Fruit fly (Drosophila melanogaster) whole organism, embryonic: Measurements from ENCODE around the gene CG34116.

ENCODE experiments used
- CG10543 ChIP-seq: fragments of 200-800 bp; sonication (Bioruptor generic); optimal IDR thresholded peaks from 3 replicates; lab custom pipeline; 2017; ENCODE audit warnings: missing biosample characterization, mild to moderate bottlenecking, missing genetic modification characterization, moderate library complexity
- CG14667 ChIP-seq: fragments of 200-800 bp; sonication (Bioruptor generic); IDR thresholded peaks from 2 replicates; pipeline ENCODE4 v1.3.6; 2022; ENCODE audit warnings: missing biosample characterization, missing genetic modification characterization
- CG14965 ChIP-seq: fragments of 200-800 bp; sonication (Bioruptor generic); optimal IDR thresholded peaks from 2 replicates; lab custom pipeline; 2016; ENCODE audit warnings: missing biosample characterization, missing genetic modification characterization, borderline replicate concordance
- CG16815 ChIP-seq: fragments of 200-800 bp; sonication (Bioruptor generic); optimal IDR thresholded peaks from 3 replicates; lab custom pipeline; 2017; ENCODE audit warnings: missing biosample characterization, mild to moderate bottlenecking, missing genetic modification characterization
- CG18011 ChIP-seq: fragments of 200-800 bp; sonication (Bioruptor generic); optimal IDR thresholded peaks from 2 replicates; lab custom pipeline; 2017; ENCODE audit warnings: missing biosample characterization, missing genetic modification characterization, mild to moderate bottlenecking, moderate library complexity, missing genotype
- CG18262 ChIP-seq: fragments of 200-800 bp; optimal IDR thresholded peaks from 3 replicates; lab custom pipeline; 2019; ENCODE audit warnings: missing biosample characterization, mild to moderate bottlenecking, missing genetic modification characterization, moderate library complexity
- CG18764 ChIP-seq: fragments of 200-800 bp; sonication (Bioruptor generic); optimal IDR thresholded peaks from 3 replicates; lab custom pipeline; 2016; ENCODE audit warnings: missing biosample characterization, missing genetic modification characterization
- CG30403 ChIP-seq: fragments of 200-800 bp; sonication (Bioruptor generic); optimal IDR thresholded peaks from 3 replicates; lab custom pipeline; 2016; ENCODE audit warnings: missing biosample characterization, missing genetic modification characterization
- CG3163 ChIP-seq: fragments of 200-800 bp; sonication (Bioruptor generic); optimal IDR thresholded peaks from 3 replicates; lab custom pipeline; 2016; ENCODE audit warnings: missing biosample characterization, missing genetic modification characterization
- CG32532 ChIP-seq: fragments of 200-800 bp; sonication (Bioruptor generic); IDR thresholded peaks from 2 replicates; pipeline ENCODE4 v1.3.6; 2022; ENCODE audit warnings: missing biosample characterization, missing genetic modification characterization
- CG33557 ChIP-seq: fragments of 200-800 bp; sonication (Bioruptor generic); optimal IDR thresholded peaks from 2 replicates; lab custom pipeline; 2019; ENCODE audit warnings: missing biosample characterization, mild to moderate bottlenecking, missing genetic modification characterization, moderate library complexity
- CG3847 ChIP-seq: fragments of 200-800 bp; sonication (Bioruptor generic); IDR thresholded peaks from 2 replicates; pipeline ENCODE4 v1.3.6; 2022; ENCODE audit warnings: missing biosample characterization, missing genetic modification characterization
- CG6813 ChIP-seq: fragments of 200-800 bp; sonication (Bioruptor generic); optimal IDR thresholded peaks from 2 replicates; lab custom pipeline; 2017; ENCODE audit warnings: missing biosample characterization, missing genetic modification characterization, mild to moderate bottlenecking, moderate library complexity, missing genetic modification reagents
- CG8478 ChIP-seq: fragments of >200 bp; optimal IDR thresholded peaks from 2 replicates; lab custom pipeline; 2018
- CG9876 ChIP-seq: fragments of 200-800 bp; sonication (Bioruptor generic); optimal IDR thresholded peaks from 2 replicates; lab custom pipeline; 2016; ENCODE audit warnings: missing biosample characterization, missing genetic modification characterization
- CoRest ChIP-seq: fragments of 200-800 bp; sonication (Bioruptor generic); optimal IDR thresholded peaks from 3 replicates; lab custom pipeline; 2018; ENCODE audit warnings: missing biosample characterization, mild to moderate bottlenecking, missing genetic modification characterization, moderate library complexity
- HLH3B ChIP-seq: fragments of 200-800 bp; sonication (Bioruptor generic); IDR thresholded peaks from 2 replicates; pipeline ENCODE4 v1.3.6; 2022; ENCODE audit warnings: missing biosample characterization, missing genetic modification characterization
- Jarid2 ChIP-seq: fragments of 200-800 bp; sonication (Bioruptor generic); optimal IDR thresholded peaks from 3 replicates; lab custom pipeline; 2017; ENCODE audit warnings: mild to moderate bottlenecking, missing biosample characterization, missing genetic modification reagents, missing genetic modification characterization
- Lhr ChIP-seq: fragments of 200-800 bp; sonication (Bioruptor generic); optimal IDR thresholded peaks from 3 replicates; lab custom pipeline; 2017; ENCODE audit warnings: mild to moderate bottlenecking, missing biosample characterization, missing genetic modification reagents, missing genetic modification characterization
- Max ChIP-seq: fragments of 200-800 bp; sonication (Bioruptor generic); optimal IDR thresholded peaks from 2 replicates; lab custom pipeline; 2016; ENCODE audit warnings: missing biosample characterization, mild to moderate bottlenecking, missing genetic modification characterization
- NK7.1 ChIP-seq: fragments of 200-800 bp; sonication (Bioruptor generic); optimal IDR thresholded peaks from 3 replicates; lab custom pipeline; 2016; ENCODE audit warnings: missing biosample characterization, missing genetic modification characterization
- Tbp ChIP-seq: fragments of >200 bp; optimal IDR thresholded peaks from 2 replicates; lab custom pipeline; 2018; ENCODE audit warnings: missing biosample characterization, missing genetic modification characterization
- abd-A ChIP-seq: fragments of 200-800 bp; sonication (Bioruptor generic); optimal IDR thresholded peaks from 3 replicates; lab custom pipeline; 2019; ENCODE audit warnings: missing biosample characterization, mild to moderate bottlenecking, missing genetic modification characterization, moderate library complexity
- bbx ChIP-seq: fragments of 200-800 bp; sonication (Bioruptor generic); IDR thresholded peaks from 2 replicates; pipeline ENCODE4 v1.3.6; 2022; ENCODE audit warnings: missing biosample characterization, missing genetic modification characterization; ENCODE audit not compliant: partially characterized antibody
- bcd ChIP-seq: fragments of 200-800 bp; sonication (Bioruptor generic); optimal IDR thresholded peaks from 2 replicates; lab custom pipeline; 2017; ENCODE audit warnings: missing biosample characterization, mild to moderate bottlenecking, missing genetic modification characterization
- chif ChIP-seq, 2 experiments: fragments of 200-800 bp; sonication (Bioruptor generic); optimal IDR thresholded peaks; 3 replicates each; lab custom pipeline; 2016; ENCODE audit warnings: missing biosample characterization in 2 of 2, missing genetic modification characterization in 2 of 2
- crol ChIP-seq: fragments of 200-800 bp; sonication (Bioruptor generic); IDR thresholded peaks from 2 replicates; pipeline ENCODE4 v1.3.6; 2022; ENCODE audit warnings: missing biosample characterization, missing genetic modification characterization
- danr ChIP-seq: fragments of 200-800 bp; sonication (Bioruptor generic); IDR thresholded peaks from 2 replicates; pipeline ENCODE4 v1.3.6; 2022; ENCODE audit warnings: missing biosample characterization, missing genetic modification characterization
- exex ChIP-seq: fragments of 200-800 bp; sonication (Bioruptor generic); optimal IDR thresholded peaks from 4 replicates; lab custom pipeline; 2018; ENCODE audit warnings: missing biosample characterization, mild to moderate bottlenecking, missing genetic modification characterization, moderate library complexity
- gcm ChIP-seq: fragments of 200-800 bp; sonication (Bioruptor generic); optimal IDR thresholded peaks from 2 replicates; lab custom pipeline; 2019; ENCODE audit warnings: missing biosample characterization, mild to moderate bottlenecking, missing genetic modification characterization, moderate library complexity
- ind ChIP-seq: fragments of 200-800 bp; sonication (Bioruptor generic); optimal IDR thresholded peaks from 3 replicates; lab custom pipeline; 2016; ENCODE audit warnings: missing biosample characterization, missing genetic modification characterization
- insv ChIP-seq, 2 experiments: fragments of 200-800 bp; sonication (Bioruptor generic); optimal IDR thresholded peaks; 3 replicates each; lab custom pipeline; 2016 to 2018; ENCODE audit warnings: missing biosample characterization in 2 of 2, missing genetic modification characterization in 2 of 2
- jigr1 ChIP-seq: fragments of 200-800 bp; sonication (Bioruptor generic); IDR thresholded peaks from 3 replicates; pipeline ENCODE4 v1.3.6; 2022; ENCODE audit warnings: missing biosample characterization, missing genetic modification characterization
- lmd ChIP-seq: fragments of 200-800 bp; sonication (Bioruptor generic); IDR thresholded peaks from 2 replicates; pipeline ENCODE4 v1.3.6; 2022; ENCODE audit warnings: missing biosample characterization, missing genetic modification characterization
- org-1 ChIP-seq: fragments of 200-800 bp; sonication (Bioruptor generic); optimal IDR thresholded peaks from 2 replicates; lab custom pipeline; 2017; ENCODE audit warnings: missing biosample characterization, missing genetic modification characterization
- pfk ChIP-seq: fragments of 200-800 bp; sonication (Bioruptor generic); optimal IDR thresholded peaks from 2 replicates; lab custom pipeline; 2018; ENCODE audit warnings: missing biosample characterization, mild to moderate bottlenecking, missing genetic modification characterization, moderate library complexity
- pzg ChIP-seq: fragments of 200-800 bp; sonication (Bioruptor generic); optimal IDR thresholded peaks from 3 replicates; lab custom pipeline; 2018; ENCODE audit warnings: missing biosample characterization, mild to moderate bottlenecking, missing genetic modification characterization, moderate library complexity
- rib ChIP-seq: fragments of 200-800 bp; sonication (Bioruptor generic); IDR thresholded peaks from 2 replicates; pipeline ENCODE4 v1.3.6; 2022; ENCODE audit warnings: missing biosample characterization, missing genetic modification characterization
- ro ChIP-seq: fragments of 200-800 bp; sonication (Bioruptor generic); IDR thresholded peaks from 2 replicates; pipeline ENCODE4 v1.3.6; 2022; ENCODE audit warnings: missing biosample characterization, missing genetic modification characterization
- sd ChIP-seq: fragments of 200-800 bp; sonication (Bioruptor generic); optimal IDR thresholded peaks from 3 replicates; lab custom pipeline; 2018; ENCODE audit warnings: missing biosample characterization, mild to moderate bottlenecking, missing genetic modification characterization, moderate library complexity
- slbo ChIP-seq: fragments of 200-800 bp; sonication (Bioruptor generic); IDR thresholded peaks from 2 replicates; pipeline ENCODE4 v1.3.6; 2022; ENCODE audit warnings: missing biosample characterization, missing genetic modification characterization

Gene CG34116

DNA sequence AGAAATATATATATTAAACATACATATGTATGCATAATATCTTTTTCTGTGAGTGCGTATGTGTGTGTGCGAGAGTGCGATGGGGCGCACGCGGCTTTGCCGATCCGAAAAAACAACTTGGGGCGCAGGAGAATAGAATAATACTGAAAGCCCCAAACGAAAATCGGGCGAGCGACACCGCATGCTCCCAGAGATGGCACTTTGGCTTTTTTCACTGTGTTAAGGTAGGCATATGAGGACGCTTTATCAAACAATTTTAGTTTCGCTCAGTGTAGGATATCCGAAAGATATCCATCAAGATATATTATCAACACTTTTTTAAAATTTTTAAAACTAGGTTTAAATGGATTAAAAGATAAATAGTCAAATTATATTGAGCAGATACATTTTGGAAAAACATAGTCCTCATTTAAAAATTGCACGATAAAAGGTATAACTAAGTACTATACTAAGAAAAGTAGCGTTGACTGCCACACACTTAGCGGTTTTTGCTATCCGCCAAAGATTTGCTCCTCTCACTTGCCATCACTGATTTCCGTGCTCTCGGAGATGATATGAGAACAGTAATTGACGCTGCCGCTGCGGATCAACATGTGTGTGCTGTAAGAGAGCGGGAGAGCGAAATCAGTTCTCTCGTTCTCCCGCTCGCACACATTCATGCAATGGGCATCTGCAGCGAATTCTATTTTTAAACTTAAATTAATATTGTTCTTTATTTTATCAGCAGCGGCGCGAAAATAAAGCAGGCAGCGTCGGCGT is 14.7 kb downstream of the CG34116 start (continued):
- TF ChIP-seq chif (GFP tag; optimal IDR thresholded peaks at IDR 0.05; lab: Kevin White, UChicago) (peak; percentile 52 to 68), org-1 (GFP tag; lab: Kevin White, UChicago) (peak; percentile 77), bbx (GFP tag; lab: Robert Waterston, UW) (no peak), ind (peak; percentile 70), Lhr (GFP tag; lab: Kevin White, UChicago) (no peak), CG9876 (GFP tag; lab: Kevin White, UChicago) (peak; percentile 17), Jarid2 (peak; percentile 85), slbo (GFP tag; lab: Robert Waterston, UW) (peak; percentile 66), CG8478 (lab: Kevin White, UChicago) (no peak), CG18262 (tag; lab: Kevin White, UChicago) (peak; percentile 77), CoRest (tag; lab: Kevin White, UChicago) (peak; percentile 83), danr (GFP tag; lab: Robert Waterston, UW) (0 out of 2 replicates have a peak, but pooled peaks have one; percentile 11), abd-A (peak; percentile 14), insv (GFP tag; optimal IDR thresholded peaks at IDR 0.05; lab: Kevin White, UChicago) (peak in 1 of 2 experiments; percentile 45), NK7.1 (GFP tag; lab: Kevin White, UChicago) (peak; percentile 13), CG18764 (GFP tag; lab: Kevin White, UChicago) (peak; percentile 15), CG18011 (GFP tag; lab: Kevin White, UChicago) (no peak), CG32532 (GFP tag; lab: Robert Waterston, UW) (peak; percentile 37; the same call in 1 of the 2 replicates), CG16815 (GFP tag; lab: Kevin White, UChicago) (peak; percentile 71), sd (tag; lab: Kevin White, UChicago) (peak; percentile 34), CG33557 (peak; percentile 58), CG6813 (GFP tag; lab: Kevin White, UChicago) (no peak), pfk (GFP tag; lab: Kevin White, UChicago) (no peak), ro (GFP tag; lab: Robert Waterston, UW) (0 out of 2 replicates have a peak, but pooled peaks have one; percentile 20), Max (GFP tag; lab: Kevin White, UChicago) (peak; percentile 68), CG3847 (GFP tag; lab: Robert Waterston, UW) (peak; percentile 47), bcd (GFP tag; lab: Kevin White, UChicago) (peak; percentile 79), CG10543 (GFP tag; lab: Kevin White, UChicago) (peak; percentile 80), lmd (GFP tag; lab: Robert Waterston, UW) (peak; percentile 69), CG14667 (no peak), Tbp (peak; percentile 78), CG14965 (GFP tag; lab: Kevin White, UChicago) (no peak), HLH3B (GFP tag; lab: Robert Waterston, UW) (0 out of 2 replicates have a peak, but pooled peaks have one; percentile 16), rib (GFP tag; lab: Robert Waterston, UW) (peak; percentile 11), crol (no peak)

- TF ChIP-seq pzg (no peak), CG3163 (GFP tag; lab: Kevin White, UChicago) (no peak), exex (tag; lab: Kevin White, UChicago) (peak; percentile 31), CG30403 (GFP tag; lab: Kevin White, UChicago) (no peak), jigr1 (no peak), slbo (GFP tag; lab: Robert Waterston, UW) (no peak), gcm (GFP tag; lab: Kevin White, UChicago) (no peak), sd (tag; lab: Kevin White, UChicago) (peak; percentile 68)
These were observed 15.3 kb downstream of the CG34116 start for dm6 chr3L:19790564-19790928.
